Worm (Caenorhabditis elegans) whole organism, mixed stage, embryonic: Measurements from ENCODE around the gene nsph-4.3.

ENCODE experiments used
- blmp-1 ChIP-seq: fragments of 150-350 bp; optimal IDR thresholded peaks from 2 replicates; lab custom pipeline; 2014; ENCODE audit warnings: missing biosample characterization, missing genetic modification characterization
- lin-13 ChIP-seq: fragments of 150-350 bp; optimal IDR thresholded peaks from 2 replicates; lab custom pipeline; 2014; ENCODE audit warnings: missing biosample characterization, missing genetic modification characterization
- mls-2 ChIP-seq: sonication (generic microtip); optimal IDR thresholded peaks from 2 replicates; lab custom pipeline; 2016; ENCODE audit warnings: mild to moderate bottlenecking, missing genetic modification characterization, moderate library complexity, missing compliant biosample characterization
- nhr-28 ChIP-seq: fragments of 150-350 bp; optimal IDR thresholded peaks from 2 replicates; lab custom pipeline; 2014; ENCODE audit warnings: missing biosample characterization, missing genetic modification characterization
- tbx-8 ChIP-seq: fragments of 200-800 bp; sonication (Bioruptor generic); optimal IDR thresholded peaks from 2 replicates; lab custom pipeline; 2018; ENCODE audit warnings: mild to moderate bottlenecking, missing genetic modification characterization, moderate library complexity, missing compliant biosample characterization

ce11 chrIII:7609168-7609567 is at the start of gene nsph-4.3:
- TF ChIP-seq mls-2 (tag; lab: Kevin White, UChicago) (no peak), lin-13 (tag; lab: Kevin White, UChicago) (no peak), nhr-28 (no peak), blmp-1 (no peak), tbx-8 (no peak)
